Worm (Caenorhabditis elegans) whole organism, L3 larva: Measurements from ENCODE around the gene let-716.
A peak's percentile ranks its signal among the peaks of the same experiment; 100 is the strongest.

Experiments used
- R02D3.7 ChIP-seq: fragments of 150-350 bp; optimal IDR thresholded peaks from 2 replicates; lab custom pipeline; 2014; ENCODE audit warnings: missing biosample characterization, missing genetic modification characterization
- ZK546.5 ChIP-seq: sonication (generic microtip); optimal IDR thresholded peaks from 2 replicates; lab custom pipeline; 2017; ENCODE audit warnings: missing biosample characterization, missing genetic modification characterization
- aly-2 ChIP-seq: fragments of 150-350 bp; optimal IDR thresholded peaks from 2 replicates; lab custom pipeline; 2014; ENCODE audit warnings: missing biosample characterization, missing genetic modification characterization
- ama-1 ChIP-seq: fragments of 150-350 bp; optimal IDR thresholded peaks from 2 replicates; lab custom pipeline; 2018
- ceh-16 ChIP-seq: sonication (generic microtip); optimal IDR thresholded peaks from 2 replicates; lab custom pipeline; 2017; ENCODE audit warnings: missing biosample characterization, missing genetic modification characterization
- ceh-28 ChIP-seq: fragments of 150-350 bp; optimal IDR thresholded peaks from 2 replicates; lab custom pipeline; 2014; ENCODE audit warnings: missing biosample characterization, missing genetic modification reagents, missing genetic modification characterization
- ceh-82 ChIP-seq: fragments of 150-350 bp; optimal IDR thresholded peaks from 2 replicates; lab custom pipeline; 2014; ENCODE audit warnings: missing biosample characterization, missing genetic modification characterization
- daf-12 ChIP-seq: fragments of 150-350 bp; optimal IDR thresholded peaks from 2 replicates; lab custom pipeline; 2014; ENCODE audit warnings: missing biosample characterization, missing genetic modification reagents, missing genetic modification characterization
- egl-27 ChIP-seq: sonication (generic microtip); optimal IDR thresholded peaks from 4 replicates; lab custom pipeline; 2017; ENCODE audit warnings: missing biosample characterization, missing genetic modification reagents, missing genetic modification characterization
- egl-5 ChIP-seq: fragments of 150-350 bp; optimal IDR thresholded peaks from 2 replicates; lab custom pipeline; 2017; ENCODE audit warnings: missing biosample characterization, missing genetic modification reagents, missing genetic modification characterization, inconsistent platforms
- elt-1 ChIP-seq: fragments of 150-350 bp; optimal IDR thresholded peaks from 2 replicates; lab custom pipeline; 2014; ENCODE audit warnings: missing biosample characterization, missing genetic modification characterization
- elt-2 ChIP-seq: sonication (generic microtip); optimal IDR thresholded peaks from 2 replicates; lab custom pipeline; 2016; ENCODE audit warnings: missing genetic modification reagents, mild to moderate bottlenecking, missing genetic modification characterization, missing compliant biosample characterization
- fkh-10 ChIP-seq: sonication (generic microtip); optimal IDR thresholded peaks from 2 replicates; lab custom pipeline; 2017; ENCODE audit warnings: missing biosample characterization, missing genetic modification reagents, missing genetic modification characterization
- fkh-2 ChIP-seq: fragments of 150-350 bp; optimal IDR thresholded peaks from 2 replicates; lab custom pipeline; 2014; ENCODE audit warnings: missing biosample characterization, missing genetic modification reagents, missing genetic modification characterization
- hmg-11 ChIP-seq: sonication (generic microtip); optimal IDR thresholded peaks from 2 replicates; lab custom pipeline; 2016; ENCODE audit warnings: missing genetic modification characterization, missing compliant biosample characterization
- jun-1 ChIP-seq: fragments of 150-350 bp; optimal IDR thresholded peaks from 2 replicates; lab custom pipeline; 2014; ENCODE audit warnings: missing biosample characterization, missing genetic modification reagents, missing genetic modification characterization
- lin-15B ChIP-seq: fragments of 150-350 bp; optimal IDR thresholded peaks from 2 replicates; lab custom pipeline; 2014; ENCODE audit warnings: missing biosample characterization, missing genetic modification characterization
- lin-39 ChIP-seq: fragments of 150-350 bp; optimal IDR thresholded peaks from 2 replicates; lab custom pipeline; 2018; ENCODE audit warnings: missing biosample characterization, missing genetic modification reagents, missing genetic modification characterization
- lsy-12 ChIP-seq: sonication (generic microtip); optimal IDR thresholded peaks from 2 replicates; lab custom pipeline; 2016; ENCODE audit warnings: mild to moderate bottlenecking, missing genetic modification characterization, missing compliant biosample characterization
- mdl-1 ChIP-seq: fragments of 150-350 bp; optimal IDR thresholded peaks from 2 replicates; lab custom pipeline; 2014; ENCODE audit warnings: missing biosample characterization, missing genetic modification characterization
- mml-1 ChIP-seq: fragments of 150-350 bp; sonication (generic microtip); optimal IDR thresholded peaks from 3 replicates; lab custom pipeline; 2014; ENCODE audit warnings: missing biosample characterization, missing genetic modification characterization
- nfya-1 ChIP-seq: sonication (generic microtip); optimal IDR thresholded peaks from 2 replicates; lab custom pipeline; 2017; ENCODE audit warnings: missing genetic modification characterization, mild to moderate bottlenecking, missing compliant biosample characterization, antibody characterized with exemption, moderate library complexity; ENCODE audit not compliant: insufficient read depth
- nhr-11 ChIP-seq: fragments of 150-350 bp; optimal IDR thresholded peaks from 2 replicates; lab custom pipeline; 2014; ENCODE audit warnings: missing biosample characterization, missing genetic modification characterization
- nhr-12 ChIP-seq: fragments of 150-350 bp; optimal IDR thresholded peaks from 2 replicates; lab custom pipeline; 2014; ENCODE audit warnings: missing biosample characterization, missing genetic modification characterization
- nhr-23 ChIP-seq: fragments of 150-350 bp; optimal IDR thresholded peaks from 2 replicates; lab custom pipeline; 2014; ENCODE audit warnings: missing biosample characterization, missing genetic modification reagents, missing genetic modification characterization
- nhr-237 ChIP-seq: fragments of 150-350 bp; optimal IDR thresholded peaks from 2 replicates; lab custom pipeline; 2014; ENCODE audit warnings: missing biosample characterization, missing genetic modification characterization
- nhr-25 ChIP-seq: sonication (generic microtip); optimal IDR thresholded peaks from 2 replicates; lab custom pipeline; 2017; ENCODE audit warnings: missing biosample characterization, missing genetic modification characterization
- nhr-43 ChIP-seq: sonication (generic microtip); optimal IDR thresholded peaks from 2 replicates; lab custom pipeline; 2016; ENCODE audit warnings: mild to moderate bottlenecking, missing genetic modification characterization, missing compliant biosample characterization; ENCODE audit not compliant: poor library complexity, severe bottlenecking
- nhr-76 ChIP-seq: fragments of 150-350 bp; sonication (generic microtip); optimal IDR thresholded peaks from 5 replicates; lab custom pipeline; 2014; ENCODE audit warnings: missing biosample characterization, missing genetic modification characterization
- pqm-1 ChIP-seq: fragments of 150-350 bp; optimal IDR thresholded peaks from 2 replicates; lab custom pipeline; 2017; ENCODE audit warnings: missing biosample characterization, missing genetic modification characterization, inconsistent platforms
- tbx-2 ChIP-seq: sonication (generic microtip); optimal IDR thresholded peaks from 2 replicates; lab custom pipeline; 2016; ENCODE audit warnings: mild to moderate bottlenecking, missing genetic modification characterization, missing compliant biosample characterization
- unc-62 ChIP-seq: fragments of 150-350 bp; sonication (generic microtip); optimal IDR thresholded peaks from 4 replicates; lab custom pipeline; 2014; ENCODE audit warnings: missing biosample characterization, missing genetic modification reagents, missing genetic modification characterization
- zag-1 ChIP-seq: fragments of 150-350 bp; optimal IDR thresholded peaks from 2 replicates; lab custom pipeline; 2014; ENCODE audit warnings: missing biosample characterization, missing genetic modification characterization
- ztf-11 ChIP-seq: fragments of 150-350 bp; optimal IDR thresholded peaks from 2 replicates; lab custom pipeline; 2014; ENCODE audit warnings: missing biosample characterization, missing genetic modification characterization
- ztf-4 ChIP-seq: fragments of 150-350 bp; optimal IDR thresholded peaks from 2 replicates; lab custom pipeline; 2014; ENCODE audit warnings: missing biosample characterization, missing genetic modification characterization

Gene let-716

ce11 chrIII:6402346-6402745, 19.0 kb downstream of the let-716 start:
- TF ChIP-seq lin-39 (tag; lab: Kevin White, UChicago) (peak; percentile 56), mml-1 (no peak), nhr-11 (tag; lab: Kevin White, UChicago) (peak; percentile 65), nfya-1 (tag; lab: Kevin White, UChicago) (peak; percentile 23)

ce11 chrIII:6402810-6403209, 19.5 kb downstream of the let-716 start:
- TF ChIP-seq elt-2 (tag; lab: Kevin White, UChicago) (no peak), ceh-82 (tag; lab: Kevin White, UChicago) (no peak), aly-2 (tag; lab: Kevin White, UChicago) (no peak), nhr-76 (tag; lab: Kevin White, UChicago) (no peak), fkh-10 (no peak), egl-27 (no peak), ztf-11 (tag; lab: Kevin White, UChicago) (no peak), ceh-16 (tag; lab: Kevin White, UChicago) (no peak), unc-62 (GFP tag; lab: Kevin White, UChicago) (no peak), jun-1 (tag; lab: Kevin White, UChicago) (no peak)

ce11 chrIII:6405121-6405520, 21.8 kb downstream of the let-716 start:
- TF ChIP-seq lin-39 (tag; lab: Kevin White, UChicago) (peak; percentile 31), nhr-11 (tag; lab: Kevin White, UChicago) (peak; percentile 78), fkh-2 (tag; lab: Kevin White, UChicago) (no peak), nfya-1 (tag; lab: Kevin White, UChicago) (peak; percentile 37)

- no peak for TF ChIP-seq mdl-1 (tag; lab: Kevin White, UChicago)
- TF ChIP-seq nhr-23 (tag; lab: Kevin White, UChicago) = no peak
- TF ChIP-seq egl-27 = no peak
Observed at ce11 chrIII:6406829-6407228, 23.5 kb downstream of the let-716 start, which contains the start of gene let-756. Gene let-756, plus strand, starts transcription at chrIII:6407129.

- TF ChIP-seq R02D3.7 = peak; percentile 12
- peak; percentile 69 for TF ChIP-seq pqm-1
- no peak for TF ChIP-seq nhr-12 (tag; lab: Kevin White, UChicago)
- TF ChIP-seq elt-2 (tag; lab: Kevin White, UChicago) = peak; percentile 26
- TF ChIP-seq lin-15B (tag; lab: Kevin White, UChicago) = peak; percentile 2
- peak; percentile 3 for TF ChIP-seq nhr-25
- TF ChIP-seq egl-5 (tag; lab: Kevin White, UChicago) = no peak
Observed at ce11 chrIII:6411430-6411829, 28.1 kb downstream of the let-716 start.

ce11 chrIII:6411914-6412313, 28.6 kb downstream of the let-716 start, which contains the start of gene C05D11.5:
Gene C05D11.5, minus strand, starts transcription at chrIII:6412014.
- TF ChIP-seq daf-12 (no peak), ztf-4 (tag; lab: Kevin White, UChicago) (no peak), egl-5 (tag; lab: Kevin White, UChicago) (no peak), nhr-11 (tag; lab: Kevin White, UChicago) (no peak), nhr-25 (no peak), nhr-237 (tag; lab: Kevin White, UChicago) (no peak)

ce11 chrIII:6415306-6415973, 32.1 kb downstream of the let-716 start, which contains the start of gene nas-4:
Gene nas-4, minus strand, starts transcription at chrIII:6415656.
- peak; percentile 35 for TF ChIP-seq nhr-25
- TF ChIP-seq unc-62 (GFP tag; lab: Kevin White, UChicago) = no peak
- no peak for TF ChIP-seq egl-27
- TF ChIP-seq ceh-28 (tag; lab: Kevin White, UChicago) = no peak
- no peak for TF ChIP-seq nhr-76 (tag; lab: Kevin White, UChicago)
- peak; percentile 31 for TF ChIP-seq lsy-12 (tag; lab: Kevin White, UChicago)
- TF ChIP-seq R02D3.7 = peak; percentile 39
- peak; percentile 41 for TF ChIP-seq ama-1 (lab: Kevin White, UChicago)
- no peak for TF ChIP-seq egl-5 (tag; lab: Kevin White, UChicago)
- TF ChIP-seq jun-1 (tag; lab: Kevin White, UChicago) = no peak
- no peak for TF ChIP-seq elt-1 (tag; lab: Kevin White, UChicago)
- no peak for TF ChIP-seq ztf-11 (tag; lab: Kevin White, UChicago)
- TF ChIP-seq lin-39 (tag; lab: Kevin White, UChicago) = no peak
- no peak for TF ChIP-seq nhr-11 (tag; lab: Kevin White, UChicago)
- TF ChIP-seq lin-15B (tag; lab: Kevin White, UChicago) = no peak
- TF ChIP-seq nfya-1 (tag; lab: Kevin White, UChicago) = no peak
- no peak for TF ChIP-seq zag-1 (tag; lab: Kevin White, UChicago)
- TF ChIP-seq nhr-43 (tag; lab: Kevin White, UChicago) = peak; percentile 25
- no peak for TF ChIP-seq nhr-12 (tag; lab: Kevin White, UChicago)
- TF ChIP-seq tbx-2 = no peak
- TF ChIP-seq ceh-16 (tag; lab: Kevin White, UChicago) = no peak
- TF ChIP-seq hmg-11 = no peak
- peak; percentile 41 for TF ChIP-seq elt-2 (tag; lab: Kevin White, UChicago)
- TF ChIP-seq nhr-23 (tag; lab: Kevin White, UChicago) = peak; percentile 11
- no peak for TF ChIP-seq nhr-237 (tag; lab: Kevin White, UChicago)
- no peak for TF ChIP-seq ZK546.5
